Worm (Caenorhabditis elegans) whole organism, late embryonic: ENCODE measurements around the gene ins-15.

Source experiments
- C38D4.7 ChIP-seq: fragments of 200-800 bp; sonication (Bioruptor generic); optimal IDR thresholded peaks from 2 replicates; lab custom pipeline; 2018; ENCODE audit warnings: mild to moderate bottlenecking, missing genetic modification characterization, moderate library complexity, missing compliant biosample characterization
- F13H6.1 ChIP-seq: sonication (generic microtip); optimal IDR thresholded peaks from 2 replicates; lab custom pipeline; 2016; ENCODE audit warnings: missing genetic modification characterization, missing compliant biosample characterization
- K09A11.1 ChIP-seq: sonication (generic microtip); optimal IDR thresholded peaks from 2 replicates; lab custom pipeline; 2017; ENCODE audit warnings: antibody characterized with exemption, mild to moderate bottlenecking, missing genetic modification characterization, missing compliant biosample characterization; ENCODE audit not compliant: insufficient read depth
- T23F11.4 ChIP-seq: fragments of 200-800 bp; sonication (Bioruptor generic); optimal IDR thresholded peaks from 2 replicates; lab custom pipeline; 2018; ENCODE audit warnings: mild to moderate bottlenecking, missing genetic modification characterization, missing compliant biosample characterization
- Y22D7AL.16 ChIP-seq: sonication (generic microtip); optimal IDR thresholded peaks from 2 replicates; lab custom pipeline; 2016; ENCODE audit warnings: missing genetic modification characterization, missing compliant biosample characterization
- ceh-18 ChIP-seq: sonication (generic microtip); optimal IDR thresholded peaks from 2 replicates; lab custom pipeline; 2016; ENCODE audit warnings: missing genetic modification characterization, missing compliant biosample characterization
- ceh-19 ChIP-seq: fragments of 200-800 bp; sonication (Bioruptor generic); optimal IDR thresholded peaks from 2 replicates; lab custom pipeline; 2018; ENCODE audit warnings: mild to moderate bottlenecking, missing genetic modification characterization, missing compliant biosample characterization
- ceh-22 ChIP-seq: sonication (generic microtip); optimal IDR thresholded peaks from 2 replicates; lab custom pipeline; 2017; ENCODE audit warnings: missing biosample characterization, missing genetic modification characterization
- ceh-24 ChIP-seq: sonication (generic microtip); optimal IDR thresholded peaks from 2 replicates; lab custom pipeline; 2016; ENCODE audit warnings: mild to moderate bottlenecking, missing genetic modification characterization, missing compliant biosample characterization
- ceh-30 ChIP-seq: fragments of 150-350 bp; optimal IDR thresholded peaks from 2 replicates; lab custom pipeline; 2014; ENCODE audit warnings: missing biosample characterization, missing genetic modification characterization
- ceh-34 ChIP-seq: sonication (generic microtip); optimal IDR thresholded peaks from 2 replicates; lab custom pipeline; 2016; ENCODE audit warnings: mild to moderate bottlenecking, missing genetic modification characterization, missing compliant biosample characterization
- ceh-45 ChIP-seq: fragments of 200-800 bp; sonication (Bioruptor generic); IDR thresholded peaks from 2 replicates; pipeline ENCODE4 v1.3.6; 2022; ENCODE audit warnings: missing genetic modification reagents, missing genetic modification characterization, missing compliant biosample characterization
- ceh-48 ChIP-seq: sonication (generic microtip); optimal IDR thresholded peaks from 2 replicates; lab custom pipeline; 2016; ENCODE audit warnings: missing genetic modification characterization, inconsistent platforms, missing compliant biosample characterization
- ceh-6 ChIP-seq: fragments of 200-800 bp; sonication (Bioruptor generic); optimal IDR thresholded peaks from 2 replicates; lab custom pipeline; 2018; ENCODE audit warnings: mild to moderate bottlenecking, missing genetic modification characterization, missing compliant biosample characterization
- che-1 ChIP-seq: sonication (generic microtip); optimal IDR thresholded peaks from 2 replicates; lab custom pipeline; 2016; ENCODE audit warnings: mild to moderate bottlenecking, missing genetic modification characterization, missing compliant biosample characterization
- dmd-4 ChIP-seq: sonication (generic microtip); optimal IDR thresholded peaks from 2 replicates; lab custom pipeline; 2016; ENCODE audit warnings: borderline replicate concordance, missing genetic modification characterization, missing compliant biosample characterization
- elt-4 ChIP-seq: sonication (generic microtip); optimal IDR thresholded peaks from 2 replicates; lab custom pipeline; 2016; ENCODE audit warnings: missing genetic modification characterization, missing compliant biosample characterization
- fax-1 ChIP-seq: sonication (generic microtip); optimal IDR thresholded peaks from 2 replicates; lab custom pipeline; 2016; ENCODE audit warnings: missing genotype, missing genetic modification characterization, missing compliant biosample characterization
- fkh-10 ChIP-seq: fragments of 150-350 bp; optimal IDR thresholded peaks from 2 replicates; lab custom pipeline; 2014; ENCODE audit warnings: missing biosample characterization, missing genetic modification reagents, missing genetic modification characterization
- gmeb-2 ChIP-seq: sonication (generic microtip); optimal IDR thresholded peaks from 2 replicates; lab custom pipeline; 2016; ENCODE audit warnings: missing genetic modification characterization, inconsistent platforms, missing compliant biosample characterization
- hlh-13 ChIP-seq: fragments of 200-800 bp; sonication (Bioruptor generic); optimal IDR thresholded peaks from 2 replicates; lab custom pipeline; 2018; ENCODE audit warnings: mild to moderate bottlenecking, missing genetic modification characterization, missing compliant biosample characterization
- hlh-15 ChIP-seq: sonication (generic microtip); optimal IDR thresholded peaks from 2 replicates; lab custom pipeline; 2016; ENCODE audit warnings: missing genetic modification characterization, missing compliant biosample characterization
- hlh-6 ChIP-seq: sonication (generic microtip); optimal IDR thresholded peaks from 2 replicates; lab custom pipeline; 2016; ENCODE audit warnings: missing genotype, missing genetic modification characterization, missing compliant biosample characterization
- hlh-8 ChIP-seq: sonication (generic microtip); optimal IDR thresholded peaks from 2 replicates; lab custom pipeline; 2016; ENCODE audit warnings: missing genotype, missing genetic modification characterization, missing compliant biosample characterization
- madf-2 ChIP-seq: sonication (generic microtip); optimal IDR thresholded peaks from 2 replicates; lab custom pipeline; 2017; ENCODE audit warnings: missing genetic modification characterization, missing compliant biosample characterization
- mec-3 ChIP-seq: sonication (generic microtip); optimal IDR thresholded peaks from 2 replicates; lab custom pipeline; 2016; ENCODE audit warnings: borderline replicate concordance, missing genetic modification characterization, missing compliant biosample characterization
- nfya-1 ChIP-seq: sonication (generic microtip); optimal IDR thresholded peaks from 2 replicates; lab custom pipeline; 2017; ENCODE audit warnings: missing genetic modification characterization, mild to moderate bottlenecking, missing compliant biosample characterization, antibody characterized with exemption, moderate library complexity
- nhr-11 ChIP-seq: fragments of 150-350 bp; optimal IDR thresholded peaks from 2 replicates; lab custom pipeline; 2014; ENCODE audit warnings: missing biosample characterization, missing genetic modification characterization
- odd-2 ChIP-seq: sonication (generic microtip); optimal IDR thresholded peaks from 2 replicates; lab custom pipeline; 2017; ENCODE audit warnings: antibody characterized with exemption, mild to moderate bottlenecking, missing genetic modification characterization, missing compliant biosample characterization
- pag-3 ChIP-seq: sonication (generic microtip); optimal IDR thresholded peaks from 2 replicates; lab custom pipeline; 2016; ENCODE audit warnings: missing compliant biosample characterization, missing genetic modification characterization, borderline replicate concordance
- pat-9 ChIP-seq: fragments of 200-800 bp; sonication (Bioruptor generic); optimal IDR thresholded peaks from 2 replicates; lab custom pipeline; 2018; ENCODE audit warnings: mild to moderate bottlenecking, missing genetic modification characterization, moderate library complexity, missing compliant biosample characterization
- pha-4 ChIP-seq: fragments of 150-350 bp; optimal IDR thresholded peaks from 2 replicates; lab custom pipeline; 2018; ENCODE audit warnings: missing biosample characterization, missing genetic modification reagents, missing genetic modification characterization
- rnt-1 ChIP-seq: sonication (generic microtip); optimal IDR thresholded peaks from 2 replicates; lab custom pipeline; 2016; ENCODE audit warnings: missing genetic modification characterization, missing compliant biosample characterization
- sdc-2 ChIP-seq: sonication (generic microtip); optimal IDR thresholded peaks from 2 replicates; lab custom pipeline; 2016; ENCODE audit warnings: missing genotype, missing genetic modification characterization, missing compliant biosample characterization
- sox-2 ChIP-seq: fragments of 200-800 bp; sonication (Bioruptor generic); IDR thresholded peaks from 2 replicates; pipeline ENCODE4 v1.3.6; 2022; ENCODE audit warnings: missing genetic modification reagents, missing genetic modification characterization, missing compliant biosample characterization
- tbx-2 ChIP-seq: sonication (generic microtip); optimal IDR thresholded peaks from 2 replicates; lab custom pipeline; 2016; ENCODE audit warnings: missing genetic modification characterization, missing compliant biosample characterization
- tbx-7 ChIP-seq: sonication (generic microtip); optimal IDR thresholded peaks from 2 replicates; lab custom pipeline; 2016; ENCODE audit warnings: missing genotype, missing genetic modification characterization, missing compliant biosample characterization
- ttx-3 ChIP-seq: sonication (generic microtip); optimal IDR thresholded peaks from 2 replicates; lab custom pipeline; 2016; ENCODE audit warnings: missing genetic modification reagents, missing genetic modification characterization, missing compliant biosample characterization
- unc-3 ChIP-seq, 2 experiments: fragments of 200-800 bp in 1 of 2; sonication (Bioruptor generic) in 1 of 2; sonication (generic microtip) in 1 of 2; conservative IDR thresholded peaks in 1 of 2; optimal IDR thresholded peaks in 1 of 2; 2 replicates each; pipeline versions ENCODE4 v1.3.6 to Lab custom; 2016 to 2022; ENCODE audit warnings: missing compliant biosample characterization in 2 of 2, missing genetic modification characterization in 2 of 2, missing genetic modification reagents in 1 of 2
- unc-55 ChIP-seq: sonication (generic microtip); optimal IDR thresholded peaks from 2 replicates; lab custom pipeline; 2017; ENCODE audit warnings: missing biosample characterization, missing genetic modification reagents, missing genetic modification characterization
- unc-86 ChIP-seq: sonication (generic microtip); optimal IDR thresholded peaks from 2 replicates; lab custom pipeline; 2016; ENCODE audit warnings: missing genetic modification characterization, missing compliant biosample characterization
- zip-5 ChIP-seq: sonication (generic microtip); optimal IDR thresholded peaks from 2 replicates; lab custom pipeline; 2016; ENCODE audit warnings: missing genetic modification characterization, missing compliant biosample characterization
- ztf-16 ChIP-seq: sonication (generic microtip); optimal IDR thresholded peaks from 2 replicates; lab custom pipeline; 2017; ENCODE audit warnings: missing genetic modification characterization, missing compliant biosample characterization

ins-15 gene

ce11 chrII:6721581-6721980, 23.0 kb downstream of the ins-15 start (continued):
- TF ChIP-seq ceh-45 (GFP tag; lab: Robert Waterston, UW) (no peak), ceh-34 (tag; lab: Kevin White, UChicago) (peak; percentile 96), tbx-7 (tag; lab: Kevin White, UChicago) (no peak), odd-2 (tag; lab: Kevin White, UChicago) (no peak), hlh-15 (peak; percentile 51), ttx-3 (tag; lab: Kevin White, UChicago) (no peak), ceh-6 (GFP tag; lab: Kevin White, UChicago) (peak; percentile 13), Y22D7AL.16 (peak; percentile 31), ceh-24 (tag; lab: Kevin White, UChicago) (no peak), fkh-10 (GFP tag; lab: Kevin White, UChicago) (no peak), gmeb-2 (tag; lab: Kevin White, UChicago) (peak; percentile 20), F13H6.1 (tag; lab: Kevin White, UChicago) (no peak), hlh-6 (tag; lab: Kevin White, UChicago) (no peak), unc-55 (GFP tag; lab: Kevin White, UChicago) (no peak), hlh-13 (GFP tag; lab: Kevin White, UChicago) (no peak), ceh-19 (peak; percentile 74), dmd-4 (tag; lab: Kevin White, UChicago) (peak; percentile 10), ceh-22 (tag; lab: Kevin White, UChicago) (no peak), pat-9 (tag; lab: Kevin White, UChicago) (no peak), hlh-8 (tag; lab: Kevin White, UChicago) (no peak), fax-1 (tag; lab: Kevin White, UChicago) (peak; percentile 9), ztf-16 (tag; lab: Kevin White, UChicago) (peak; percentile 16), ceh-48 (tag; lab: Kevin White, UChicago) (peak; percentile 14), unc-3 (GFP tag; conservative IDR thresholded peaks at IDR 0.05; lab: Robert Waterston, UW) (no peak), unc-3 (tag; optimal IDR thresholded peaks at IDR 0.05; lab: Kevin White, UChicago) (no peak), pha-4 (tag; lab: Kevin White, UChicago) (no peak), elt-4 (no peak), madf-2 (no peak), T23F11.4 (GFP tag; lab: Kevin White, UChicago) (no peak), ceh-30 (tag; lab: Kevin White, UChicago) (no peak), rnt-1 (peak; percentile 28), sox-2 (GFP tag; lab: Robert Waterston, UW) (no peak), pag-3 (no peak), sdc-2 (tag; lab: Kevin White, UChicago) (no peak)

- TF ChIP-seq mec-3 (tag; lab: Kevin White, UChicago) (no peak), unc-86 (tag; lab: Kevin White, UChicago) (no peak), zip-5 (tag; lab: Kevin White, UChicago) (no peak), tbx-2 (tag; lab: Kevin White, UChicago) (no peak), gmeb-2 (tag; lab: Kevin White, UChicago) (no peak), K09A11.1 (no peak), che-1 (no peak), C38D4.7 (no peak), hlh-13 (GFP tag; lab: Kevin White, UChicago) (no peak), ceh-45 (GFP tag; lab: Robert Waterston, UW) (no peak), pat-9 (tag; lab: Kevin White, UChicago) (no peak), nhr-11 (tag; lab: Kevin White, UChicago) (no peak), dmd-4 (tag; lab: Kevin White, UChicago) (no peak), ceh-18 (tag; lab: Kevin White, UChicago) (no peak), nfya-1 (tag; lab: Kevin White, UChicago) (no peak)
These were observed 26.3 kb downstream of the ins-15 start, which contains the start of gene tsp-10 for ce11 chrII:6718221-6718620. Gene tsp-10 (plus strand): TSS chrII:6718586.
